Worm (Caenorhabditis elegans) whole organism, L2 larva: ENCODE results near the gene ZK896.4.

Experiments
- Y55F3AM.14 ChIP-seq: fragments of 200-800 bp; sonication (Bioruptor generic); optimal IDR thresholded peaks from 2 replicates; lab custom pipeline; 2018; ENCODE audit warnings: mild to moderate bottlenecking, missing genetic modification characterization, missing compliant biosample characterization
- alr-1 ChIP-seq: fragments of 150-350 bp; optimal IDR thresholded peaks from 2 replicates; lab custom pipeline; 2014; ENCODE audit warnings: missing biosample characterization, missing genetic modification characterization
- ceh-16 ChIP-seq: fragments of 150-350 bp; optimal IDR thresholded peaks from 2 replicates; lab custom pipeline; 2014; ENCODE audit warnings: missing biosample characterization, missing genetic modification characterization
- egl-27 ChIP-seq: sonication (generic microtip); optimal IDR thresholded peaks from 3 replicates; lab custom pipeline; 2017; ENCODE audit warnings: missing biosample characterization, missing genetic modification reagents, missing genetic modification characterization
- fos-1 ChIP-seq: fragments of 150-350 bp; optimal IDR thresholded peaks from 2 replicates; lab custom pipeline; 2014; ENCODE audit warnings: missing biosample characterization, missing genetic modification characterization
- nhr-129 ChIP-seq: fragments of 150-350 bp; optimal IDR thresholded peaks from 2 replicates; lab custom pipeline; 2014; ENCODE audit warnings: missing biosample characterization, missing genetic modification characterization
- nhr-21 ChIP-seq: fragments of 150-350 bp; optimal IDR thresholded peaks from 2 replicates; lab custom pipeline; 2014; ENCODE audit warnings: missing biosample characterization, missing genetic modification characterization
- nhr-6 ChIP-seq: fragments of 150-350 bp; optimal IDR thresholded peaks from 2 replicates; lab custom pipeline; 2014; ENCODE audit warnings: missing biosample characterization, missing genetic modification characterization
- nhr-77 ChIP-seq: fragments of 150-350 bp; optimal IDR thresholded peaks from 2 replicates; lab custom pipeline; 2014; ENCODE audit warnings: missing biosample characterization, missing genetic modification characterization
- skn-1 ChIP-seq: sonication (generic microtip); optimal IDR thresholded peaks from 2 replicates; lab custom pipeline; 2017; ENCODE audit warnings: missing biosample characterization, missing genetic modification characterization
- ztf-11 ChIP-seq: sonication (generic microtip); optimal IDR thresholded peaks from 2 replicates; lab custom pipeline; 2017; ENCODE audit warnings: missing biosample characterization, missing genetic modification characterization

DNA sequence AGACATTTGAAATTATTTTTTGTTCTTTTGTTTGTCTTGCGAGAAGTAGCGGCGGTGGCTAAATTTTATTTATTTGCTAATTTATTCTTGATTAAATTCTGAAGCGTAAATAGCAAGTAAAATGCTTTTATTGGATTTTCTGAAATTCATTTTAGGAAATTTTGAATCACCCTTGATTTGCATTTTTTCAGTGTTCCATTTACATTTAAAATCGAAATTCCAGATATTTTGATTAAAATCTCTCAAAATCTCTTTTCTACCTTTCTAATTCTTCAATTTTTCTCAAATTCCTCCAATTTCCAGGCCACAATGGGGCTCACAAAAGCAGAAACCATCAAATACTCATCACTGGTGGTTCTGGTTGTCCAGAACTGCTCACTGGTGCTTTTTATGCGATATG is 27.8 kb downstream of the ZK896.4 start, which contains the start of gene nstp-5:
- TF ChIP-seq nhr-21 (no peak), ceh-16 (no peak), alr-1 (tag; lab: Kevin White, UChicago) (no peak), egl-27 (tag; lab: Kevin White, UChicago) (no peak), nhr-6 (tag; lab: Kevin White, UChicago) (no peak), fos-1 (tag; lab: Kevin White, UChicago) (no peak), ztf-11 (tag; lab: Kevin White, UChicago) (no peak), Y55F3AM.14 (GFP tag; lab: Kevin White, UChicago) (no peak), nhr-77 (tag; lab: Kevin White, UChicago) (no peak), nhr-129 (tag; lab: Kevin White, UChicago) (no peak), skn-1 (tag; lab: Kevin White, UChicago) (no peak)
